Worm (Caenorhabditis elegans) whole organism, L4 larva: ENCODE results near the gene K08A2.2.

Experiments
- hlh-30 ChIP-seq: sonication (generic microtip); optimal IDR thresholded peaks from 2 replicates; lab custom pipeline; 2017; ENCODE audit warnings: antibody characterized with exemption, mild to moderate bottlenecking, missing genetic modification characterization, missing compliant biosample characterization; ENCODE audit not compliant: insufficient read depth
- nhr-11 ChIP-seq: fragments of 150-350 bp; optimal IDR thresholded peaks from 2 replicates; lab custom pipeline; 2014; ENCODE audit warnings: missing biosample characterization, missing genetic modification characterization
- unc-39 ChIP-seq: sonication (generic microtip); optimal IDR thresholded peaks from 2 replicates; lab custom pipeline; 2017; ENCODE audit warnings: missing biosample characterization, missing genetic modification characterization

- TF ChIP-seq unc-39 (tag; lab: Kevin White, UChicago) (no peak), nhr-11 (tag; lab: Kevin White, UChicago) (no peak), hlh-30 (no peak)
These were observed 26.0 kb upstream of the K08A2.2 start for ce11 chrII:2965215-2965998.
